Worm (Caenorhabditis elegans) whole organism, L4 larva: ENCODE data around the gene srw-140.

Experiments used
- Y105C5A.15 ChIP-seq: fragments of 200-800 bp; sonication (Bioruptor generic); IDR thresholded peaks from 2 replicates; pipeline ENCODE4 v1.3.6; 2022; ENCODE audit warnings: missing genetic modification characterization, missing compliant biosample characterization
- Y48G9A.11 ChIP-seq: fragments of 200-800 bp; sonication (Bioruptor generic); IDR thresholded peaks from 2 replicates; pipeline ENCODE4 v1.3.6; 2022; ENCODE audit warnings: missing genetic modification reagents, missing genetic modification characterization, missing compliant biosample characterization
- ZK546.5 ChIP-seq, 2 experiments: sonication (generic microtip); optimal IDR thresholded peaks; 2 replicates each; lab custom pipeline; 2017; ENCODE audit warnings: missing biosample characterization in 2 of 2, missing genetic modification characterization in 2 of 2
- nhr-76 ChIP-seq: fragments of 150-350 bp; optimal IDR thresholded peaks from 2 replicates; lab custom pipeline; 2014; ENCODE audit warnings: missing biosample characterization, missing genetic modification characterization
- unc-130 ChIP-seq: sonication (generic microtip); optimal IDR thresholded peaks from 2 replicates; lab custom pipeline; 2016; ENCODE audit warnings: missing genetic modification reagents, missing genetic modification characterization, missing compliant biosample characterization

DNA sequence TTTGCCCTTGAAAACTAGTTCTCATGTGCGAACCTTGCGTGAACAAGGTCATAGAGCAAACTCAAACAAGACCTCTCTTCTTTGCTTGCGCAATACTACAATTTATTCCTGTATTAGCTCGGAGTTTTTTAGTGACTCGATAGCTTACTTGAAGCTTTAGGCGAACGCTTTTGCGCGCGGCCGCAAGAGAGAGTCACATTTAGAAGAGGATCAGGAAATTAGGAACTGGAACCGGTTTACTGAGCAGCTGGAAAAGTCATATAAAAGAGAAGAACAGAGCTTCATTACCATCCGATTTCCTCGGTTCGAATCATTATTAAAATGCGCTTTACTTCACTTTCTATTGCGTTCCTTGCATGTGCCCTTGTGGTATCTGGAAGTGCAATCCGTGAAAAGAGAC, 7.2 kb upstream of the srw-140 start, which contains the start of gene abu-15:
- TF ChIP-seq unc-130 (GFP tag; lab: Kevin White, UChicago) (no peak), Y48G9A.11 (GFP tag; lab: Robert Waterston, UW) (no peak), nhr-76 (tag; lab: Kevin White, UChicago) (no peak), Y105C5A.15 (no peak), ZK546.5 (tag; optimal IDR thresholded peaks at IDR 0.05; lab: Kevin White, UChicago) (no peak)
